Fruit fly (Drosophila melanogaster) whole organism, wandering third instar larva: ENCODE measurements around the gene CG34125.

Source experiments
- Abd-B ChIP-seq: fragments of >200 bp; optimal IDR thresholded peaks from 2 replicates; lab custom pipeline; 2017; ENCODE audit warnings: missing biosample characterization, missing genetic modification characterization
- CG32264 ChIP-seq: fragments of 200-800 bp; sonication (Bioruptor generic); optimal IDR thresholded peaks from 2 replicates; lab custom pipeline; 2016; ENCODE audit warnings: missing biosample characterization, missing genetic modification characterization
- CG9705 ChIP-seq: fragments of 200-800 bp; sonication (Bioruptor generic); optimal IDR thresholded peaks from 2 replicates; lab custom pipeline; 2018; ENCODE audit warnings: missing biosample characterization, mild to moderate bottlenecking, missing genetic modification characterization
- CrebA ChIP-seq: fragments of 200-800 bp; sonication (Bioruptor generic); optimal IDR thresholded peaks from 2 replicates; lab custom pipeline; 2016; ENCODE audit warnings: missing biosample characterization, mild to moderate bottlenecking, missing genetic modification characterization, borderline replicate concordance
- Dfd ChIP-seq: fragments of >200 bp; optimal IDR thresholded peaks from 2 replicates; lab custom pipeline; 2017; ENCODE audit warnings: missing biosample characterization, missing genetic modification characterization
- Dif ChIP-seq: fragments of 200-275, 200-300 bp; sonication (Bioruptor generic); optimal IDR thresholded peaks from 2 replicates; lab custom pipeline; 2018; ENCODE audit warnings: missing biosample characterization, missing genetic modification characterization; ENCODE audit not compliant: partially characterized antibody
- GATAd ChIP-seq: sonication (Bioruptor generic); optimal IDR thresholded peaks from 2 replicates; lab custom pipeline; 2016; ENCODE audit warnings: missing biosample characterization, missing genetic modification characterization
- HLH106 ChIP-seq: fragments of 200-800 bp; optimal IDR thresholded peaks from 3 replicates; lab custom pipeline; 2019; ENCODE audit warnings: missing biosample characterization, mild to moderate bottlenecking, missing genetic modification characterization, moderate library complexity
- Hnf4 ChIP-seq: fragments of 200-800 bp; sonication (Bioruptor generic); optimal IDR thresholded peaks from 2 replicates; lab custom pipeline; 2016; ENCODE audit warnings: missing biosample characterization, mild to moderate bottlenecking, missing genetic modification characterization
- Hr78 ChIP-seq: fragments of >200 bp; optimal IDR thresholded peaks from 2 replicates; lab custom pipeline; 2017; ENCODE audit warnings: missing biosample characterization, missing genetic modification characterization
- Hr83 ChIP-seq: fragments of 200-300 bp; sonication (Bioruptor generic); optimal IDR thresholded peaks from 2 replicates; lab custom pipeline; 2016; ENCODE audit warnings: missing biosample characterization, mild to moderate bottlenecking, missing genetic modification characterization, moderate library complexity; ENCODE audit not compliant: poor library complexity, severe bottlenecking
- Jra ChIP-seq: sonication (Bioruptor generic); optimal IDR thresholded peaks from 2 replicates; lab custom pipeline; 2016; ENCODE audit warnings: missing biosample characterization, missing genetic modification characterization
- Mio ChIP-seq: sonication (Bioruptor generic); optimal IDR thresholded peaks from 2 replicates; lab custom pipeline; 2016; ENCODE audit warnings: missing biosample characterization, missing genetic modification characterization
- Myc ChIP-seq: fragments of >200 bp; optimal IDR thresholded peaks from 2 replicates; lab custom pipeline; 2017
- N ChIP-seq: fragments of >200 bp; optimal IDR thresholded peaks from 2 replicates; lab custom pipeline; 2018; ENCODE audit warnings: missing biosample characterization, missing external identifiers, missing genetic modification characterization
- OdsH ChIP-seq: fragments of 200-800 bp; sonication (Bioruptor generic); optimal IDR thresholded peaks from 2 replicates; lab custom pipeline; 2016; ENCODE audit warnings: missing biosample characterization, mild to moderate bottlenecking, missing genetic modification characterization
- Rel ChIP-seq, 2 experiments: fragments of 200-800 bp; sonication (Bioruptor generic) in 1 of 2; optimal IDR thresholded peaks; 2 replicates in 1 of 2; 3 replicates in 1 of 2; lab custom pipeline; 2016 to 2019; ENCODE audit warnings: mild to moderate bottlenecking in 2 of 2, missing biosample characterization in 2 of 2, missing genetic modification characterization in 2 of 2, moderate library complexity in 1 of 2
- Sp1 ChIP-seq: fragments of 200-800 bp; sonication (Bioruptor generic); optimal IDR thresholded peaks from 3 replicates; lab custom pipeline; 2019; ENCODE audit warnings: missing biosample characterization, mild to moderate bottlenecking, missing genetic modification characterization, moderate library complexity
- Vsx2 ChIP-seq: fragments of 200-300, 225-300 bp; sonication (Bioruptor generic); optimal IDR thresholded peaks from 2 replicates; lab custom pipeline; 2018; ENCODE audit warnings: missing biosample characterization, missing genetic modification characterization; ENCODE audit not compliant: partially characterized antibody
- br ChIP-seq: fragments of 200-800 bp; sonication (Bioruptor generic); optimal IDR thresholded peaks from 2 replicates; lab custom pipeline; 2016; ENCODE audit warnings: missing biosample characterization, missing genetic modification characterization
- brk ChIP-seq: fragments of 200-800 bp; sonication (Bioruptor generic); optimal IDR thresholded peaks from 2 replicates; lab custom pipeline; 2016; ENCODE audit warnings: missing biosample characterization, mild to moderate bottlenecking, missing genetic modification characterization
- dl ChIP-seq, 2 experiments: fragments of 175-275, 200-275 bp in 1 of 2; fragments of 200-275 bp in 1 of 2; sonication (Bioruptor generic); optimal IDR thresholded peaks; lab custom pipeline; 2018; ENCODE audit warnings: mild to moderate bottlenecking in 2 of 2, missing biosample characterization in 2 of 2, missing genetic modification characterization in 2 of 2, moderate library complexity in 2 of 2; ENCODE audit not compliant: partially characterized antibody in 2 of 2, insufficient read depth in 1 of 2
- dmrt93B ChIP-seq: fragments of 200-800 bp; sonication (Bioruptor generic); optimal IDR thresholded peaks from 2 replicates; lab custom pipeline; 2018; ENCODE audit warnings: missing biosample characterization, mild to moderate bottlenecking, missing genetic modification characterization
- dsf ChIP-seq: sonication (Bioruptor generic); optimal IDR thresholded peaks from 2 replicates; lab custom pipeline; 2016; ENCODE audit warnings: missing biosample characterization, missing genetic modification characterization, borderline replicate concordance
- ey ChIP-seq: fragments of 200-800 bp; sonication (Bioruptor generic); optimal IDR thresholded peaks from 2 replicates; lab custom pipeline; 2016; ENCODE audit warnings: missing biosample characterization, missing genetic modification characterization
- foxo ChIP-seq, 2 experiments: fragments of 200-800 bp; sonication (Bioruptor generic); optimal IDR thresholded peaks; 2 replicates in 1 of 2; 3 replicates in 1 of 2; lab custom pipeline; 2016 to 2017; ENCODE audit warnings: missing biosample characterization in 2 of 2, missing genetic modification characterization in 2 of 2
- fru ChIP-seq: fragments of 200-800 bp; sonication (Bioruptor generic); optimal IDR thresholded peaks from 3 replicates; lab custom pipeline; 2016; ENCODE audit warnings: missing biosample characterization, mild to moderate bottlenecking, missing genetic modification characterization
- h ChIP-seq: fragments of 200-800 bp; sonication (Bioruptor generic); optimal IDR thresholded peaks from 3 replicates; lab custom pipeline; 2016; ENCODE audit warnings: missing biosample characterization, mild to moderate bottlenecking, missing genetic modification characterization
- jim ChIP-seq: fragments of 175-275, 200-325 bp; sonication (Bioruptor generic); optimal IDR thresholded peaks from 2 replicates; lab custom pipeline; 2016; ENCODE audit warnings: missing biosample characterization, mild to moderate bottlenecking, missing genetic modification characterization
- lola ChIP-seq: fragments of >200 bp; optimal IDR thresholded peaks from 2 replicates; lab custom pipeline; 2017; ENCODE audit warnings: missing biosample characterization, missing genetic modification characterization
- pan ChIP-seq: fragments of >200 bp; optimal IDR thresholded peaks from 2 replicates; lab custom pipeline; 2017
- psq ChIP-seq: fragments of 200-800 bp; sonication (Bioruptor generic); optimal IDR thresholded peaks from 3 replicates; lab custom pipeline; 2017; ENCODE audit warnings: missing biosample characterization, mild to moderate bottlenecking, missing genetic modification characterization, moderate library complexity
- rgr ChIP-seq: fragments of 200-800 bp; sonication (Bioruptor generic); optimal IDR thresholded peaks from 3 replicates; lab custom pipeline; 2016; ENCODE audit warnings: missing biosample characterization, mild to moderate bottlenecking, missing genetic modification characterization
- sage ChIP-seq: fragments of 200-800 bp; sonication (Bioruptor generic); optimal IDR thresholded peaks from 2 replicates; lab custom pipeline; 2016; ENCODE audit warnings: missing biosample characterization, mild to moderate bottlenecking, missing genetic modification characterization
- sv ChIP-seq: fragments of 200-800 bp; sonication (Bioruptor generic); optimal IDR thresholded peaks from 3 replicates; lab custom pipeline; 2016; ENCODE audit warnings: missing biosample characterization, missing genetic modification characterization
- tai ChIP-seq: sonication (Bioruptor generic); optimal IDR thresholded peaks from 2 replicates; lab custom pipeline; 2016; ENCODE audit warnings: missing biosample characterization, missing genetic modification characterization
- usp ChIP-seq: fragments of >200 bp; optimal IDR thresholded peaks from 2 replicates; lab custom pipeline; 2017; ENCODE audit warnings: missing biosample characterization, missing genetic modification characterization
- woc ChIP-seq: sonication (Bioruptor generic); optimal IDR thresholded peaks from 2 replicates; lab custom pipeline; 2016; ENCODE audit warnings: missing biosample characterization, mild to moderate bottlenecking, missing genetic modification characterization

CG34125 gene

dm6 chr2L:5002031-5002430 lies 36.6 kb downstream of the CG34125 start:
- TF ChIP-seq GATAd, result no peak
- no peak for TF ChIP-seq tai (GFP tag; lab: Kevin White, UChicago)
- TF ChIP-seq woc (GFP tag; lab: Kevin White, UChicago), result no peak
- no peak for TF ChIP-seq pan (lab: Kevin White, UChicago)
- no peak for TF ChIP-seq Hr78 (GFP tag; lab: Kevin White, UChicago)
- no peak for TF ChIP-seq N (GFP tag; lab: Kevin White, UChicago)
- no peak for TF ChIP-seq psq (GFP tag; lab: Kevin White, UChicago)
- TF ChIP-seq Myc, result no peak
- TF ChIP-seq CrebA (GFP tag; lab: Kevin White, UChicago), result no peak
- TF ChIP-seq jim (GFP tag; lab: Kevin White, UChicago), result no peak
- TF ChIP-seq Hr83, result no peak
- TF ChIP-seq usp, result no peak
- TF ChIP-seq br, result no peak
- no peak for TF ChIP-seq Jra (GFP tag; lab: Kevin White, UChicago)
- no peak for TF ChIP-seq lola (GFP tag; lab: Kevin White, UChicago)
- TF ChIP-seq dmrt93B (GFP tag; lab: Kevin White, UChicago), result no peak
- TF ChIP-seq foxo (GFP tag; optimal IDR thresholded peaks at IDR 0.05; lab: Kevin White, UChicago), result no peak

- TF ChIP-seq Hnf4 (GFP tag; lab: Kevin White, UChicago), result peak; percentile 61
- no peak for TF ChIP-seq dsf (GFP tag; lab: Kevin White, UChicago)
- TF ChIP-seq Dif (GFP tag; lab: Kevin White, UChicago), result no peak
- TF ChIP-seq CG9705, result no peak
- peak; percentile 72 for TF ChIP-seq fru (GFP tag; lab: Kevin White, UChicago)
- peak; percentile 14 for TF ChIP-seq CG32264 (GFP tag; lab: Kevin White, UChicago)
- TF ChIP-seq CrebA (GFP tag; lab: Kevin White, UChicago), result no peak
- no peak for TF ChIP-seq lola (GFP tag; lab: Kevin White, UChicago)
- peak; percentile 78 for TF ChIP-seq ey (GFP tag; lab: Kevin White, UChicago)
- peak; percentile 81 for TF ChIP-seq OdsH (GFP tag; lab: Kevin White, UChicago)
- no peak for TF ChIP-seq Hr83
- TF ChIP-seq h (GFP tag; lab: Kevin White, UChicago), result peak; percentile 78
- TF ChIP-seq HLH106 (tag; lab: Kevin White, UChicago), result no peak
- peak; percentile 13 for TF ChIP-seq tai (GFP tag; lab: Kevin White, UChicago)
- peak in 1 of 2 experiments; percentile 75 for TF ChIP-seq foxo (GFP tag; optimal IDR thresholded peaks at IDR 0.05; lab: Kevin White, UChicago)
- TF ChIP-seq Abd-B, result no peak
- TF ChIP-seq rgr (GFP tag; lab: Kevin White, UChicago), result peak; percentile 73
- TF ChIP-seq Vsx2 (GFP tag; lab: Kevin White, UChicago), result no peak
- TF ChIP-seq dmrt93B (GFP tag; lab: Kevin White, UChicago), result no peak
- no peak for TF ChIP-seq dl (GFP tag; optimal IDR thresholded peaks at IDR 0.05; lab: Kevin White, UChicago; ENCODE audit: insufficient read depth in 1 of 2, partially characterized antibody in 2 of 2)
- TF ChIP-seq psq (GFP tag; lab: Kevin White, UChicago), result peak; percentile 39
- peak; percentile 17 for TF ChIP-seq Jra (GFP tag; lab: Kevin White, UChicago)
- TF ChIP-seq Rel (GFP tag; optimal IDR thresholded peaks at IDR 0.05; lab: Kevin White, UChicago), result no peak
- no peak for TF ChIP-seq Rel (tag; optimal IDR thresholded peaks at IDR 0.05; lab: Kevin White, UChicago)
- TF ChIP-seq GATAd, result no peak
- peak; percentile 62 for TF ChIP-seq br
- TF ChIP-seq jim (GFP tag; lab: Kevin White, UChicago), result no peak
- no peak for TF ChIP-seq sage
- TF ChIP-seq sv (GFP tag; lab: Kevin White, UChicago), result no peak
- no peak for TF ChIP-seq pan (lab: Kevin White, UChicago)
- TF ChIP-seq usp, result no peak
- no peak for TF ChIP-seq brk (GFP tag; lab: Kevin White, UChicago)
- TF ChIP-seq Myc, result no peak
- TF ChIP-seq Dfd (GFP tag; lab: Kevin White, UChicago), result no peak
- TF ChIP-seq Hr78 (GFP tag; lab: Kevin White, UChicago), result no peak
- peak; percentile 46 for TF ChIP-seq Sp1
- TF ChIP-seq Mio (GFP tag; lab: Kevin White, UChicago), result no peak
- peak; percentile 19 for TF ChIP-seq woc (GFP tag; lab: Kevin White, UChicago)
- TF ChIP-seq N (GFP tag; lab: Kevin White, UChicago), result no peak
These were observed 37.4 kb downstream of the CG34125 start for dm6 chr2L:5002711-5003402.
